Fruit fly (Drosophila melanogaster): ENCODE results near the gene Taf6.

dm6 chr3L:19612172-19612571, 13.3 kb downstream of the Taf6 start, which contains the start of the genes Lon and PIG-F:
- TF ChIP-seq h (optimal IDR thresholded peaks at IDR 0.05), result no peak
- TF ChIP-seq ttk (optimal IDR thresholded peaks at IDR 0.05), result no peak
